Worm (Caenorhabditis elegans): ENCODE measurements around the gene R04F11.3.

DNA sequence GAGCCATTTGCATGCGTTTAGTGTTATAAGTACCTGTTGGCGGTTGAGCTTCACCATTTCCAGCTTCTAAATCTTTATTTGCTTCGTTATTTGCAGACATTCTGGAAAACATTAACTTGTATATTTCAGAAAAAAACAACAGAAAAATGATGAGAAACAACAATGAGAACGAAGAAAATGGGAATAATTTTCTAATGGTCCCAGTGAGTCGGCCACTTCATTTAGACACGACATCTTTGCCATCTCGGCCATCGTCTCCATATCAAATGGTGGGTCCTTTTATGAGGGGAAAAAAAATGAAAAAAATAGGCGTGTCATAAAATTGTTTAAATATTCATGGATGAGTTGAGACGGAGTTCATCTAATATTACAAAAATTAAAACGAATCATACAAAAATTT lies 28.8 kb upstream of the R04F11.3 start, which contains the start of gene snb-2:
- no peak for TF ChIP-seq elt-4 (tag; optimal IDR thresholded peaks at IDR 0.05)
- no peak for TF ChIP-seq ama-1 (optimal IDR thresholded peaks at IDR 0.05)
- TF ChIP-seq ceh-22 (tag; optimal IDR thresholded peaks at IDR 0.05) = no peak
- no peak for TF ChIP-seq eyg-1 (tag; optimal IDR thresholded peaks at IDR 0.05)
- no peak for TF ChIP-seq ceh-14 (tag; optimal IDR thresholded peaks at IDR 0.05)
- TF ChIP-seq dmd-4 (tag; optimal IDR thresholded peaks at IDR 0.05; ENCODE audit: borderline replicate concordance) = no peak
- no peak for TF ChIP-seq pros-1 (tag; optimal IDR thresholded peaks at IDR 0.05)
- TF ChIP-seq lin-11 (tag; optimal IDR thresholded peaks at IDR 0.05) = no peak

Measured in whole organism, late embryonic.